Worm (Caenorhabditis elegans): Measurements from ENCODE around the gene rocf-1.

rocf-1 gene

DNA sequence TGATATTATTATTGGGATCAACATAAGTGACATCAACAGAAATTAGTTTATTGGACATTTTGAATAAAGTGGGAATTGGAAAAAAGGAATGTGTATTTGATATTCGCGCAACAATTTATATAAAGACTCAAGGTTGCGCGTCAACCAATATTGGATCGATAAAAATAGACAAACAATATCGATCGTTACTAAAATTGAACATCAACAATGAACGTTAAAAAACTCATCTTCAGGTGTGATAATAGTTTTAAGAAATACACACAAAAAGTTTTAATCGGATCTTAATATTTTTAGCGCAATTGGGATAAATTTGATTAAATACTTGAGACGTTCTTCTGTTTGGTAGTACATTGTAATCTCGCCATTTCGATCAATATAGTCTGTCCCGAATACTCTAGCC is 40.7 kb downstream of the rocf-1 start, which contains the start of gene fbxa-104:
Gene fbxa-104 (minus strand): TSS at position 83 of the 400 bp plus-strand sequence.
- TF ChIP-seq vab-7 (GFP tag; IDR thresholded peaks at IDR 0.05) (no peak), unc-62 (GFP tag; optimal IDR thresholded peaks at IDR 0.05 in 1 of 2) (peak in 1 of 2 experiments; percentile 96), unc-62 (tag; optimal IDR thresholded peaks at IDR 0.05) (no peak), daf-8 (GFP tag; IDR thresholded peaks at IDR 0.05) (no peak)

DNA sequence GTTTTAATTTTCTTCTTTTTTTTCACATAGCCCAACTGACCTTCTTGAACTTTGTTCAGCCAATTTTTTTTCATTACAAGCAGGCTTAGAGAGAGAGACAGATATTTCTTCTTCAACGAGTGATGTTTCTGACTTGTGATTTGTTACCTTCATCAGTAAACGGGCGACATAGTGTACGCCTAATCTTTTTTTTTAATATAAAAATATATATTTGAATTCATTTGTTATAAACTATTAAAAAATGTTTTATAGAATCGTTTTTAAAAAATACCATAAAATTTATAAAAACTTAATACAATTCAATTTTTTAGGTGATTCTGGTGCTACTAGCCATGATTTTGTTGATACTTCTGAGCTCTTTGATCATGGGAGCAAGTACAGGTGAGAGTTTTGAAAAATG is 46.5 kb downstream of the rocf-1 start, which contains the start of gene T06E6.10:
Gene T06E6.10 (plus strand): TSS at position 301 of the 400 bp plus-strand sequence.
- no peak for TF ChIP-seq lin-38 (GFP tag; IDR thresholded peaks at IDR 0.05)
- TF ChIP-seq ztf-7 (tag; optimal IDR thresholded peaks at IDR 0.05) = no peak
- TF ChIP-seq ceh-82 (tag; optimal IDR thresholded peaks at IDR 0.05) = no peak
- no peak for TF ChIP-seq nhr-6 (tag; optimal IDR thresholded peaks at IDR 0.05)
- no peak for TF ChIP-seq daf-8 (GFP tag; IDR thresholded peaks at IDR 0.05)
- TF ChIP-seq nhr-77 (tag; optimal IDR thresholded peaks at IDR 0.05) = no peak
- no peak for TF ChIP-seq F37D6.2 (tag; optimal IDR thresholded peaks at IDR 0.05)
- no peak for TF ChIP-seq aly-2 (tag; optimal IDR thresholded peaks at IDR 0.05)

DNA sequence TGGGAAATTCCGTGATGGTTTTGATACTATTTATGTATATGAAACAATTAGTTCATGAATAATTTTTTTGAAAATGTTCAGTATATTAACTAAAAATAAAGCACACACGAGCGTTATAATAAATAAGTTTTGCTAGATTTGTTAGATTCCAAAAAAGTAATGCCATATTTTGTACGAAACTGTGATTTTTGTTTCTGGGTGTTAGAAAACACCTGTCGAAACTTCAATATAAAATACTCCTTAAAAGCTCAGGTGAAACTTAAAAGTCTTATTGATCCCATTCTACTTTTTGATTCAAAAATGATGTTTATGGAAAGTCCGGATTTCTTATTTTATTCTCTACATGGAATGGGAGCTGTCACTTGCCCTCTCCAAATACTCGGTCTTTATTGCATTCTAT is 48.4 kb downstream of the rocf-1 start, which contains the start of gene srh-265:
Gene srh-265 (plus strand): TSS at position 301 of the 400 bp plus-strand sequence.
- TF ChIP-seq ceh-62 (tag; optimal IDR thresholded peaks at IDR 0.05) (no peak), arid-1 (GFP tag; conservative IDR thresholded peaks at IDR 0.05) (no peak), nhr-77 (tag; optimal IDR thresholded peaks at IDR 0.05) (no peak), madf-5 (GFP tag; IDR thresholded peaks at IDR 0.05) (no peak), lin-13 (GFP tag; optimal IDR thresholded peaks at IDR 0.05) (no peak), ceh-28 (tag; optimal IDR thresholded peaks at IDR 0.05) (no peak), lin-38 (GFP tag; IDR thresholded peaks at IDR 0.05) (no peak), nhr-25 (tag; optimal IDR thresholded peaks at IDR 0.05; ENCODE audit: borderline replicate concordance, insufficient read depth) (no peak), ceh-82 (tag; optimal IDR thresholded peaks at IDR 0.05) (no peak), nhr-111 (GFP tag; optimal IDR thresholded peaks at IDR 0.05) (no peak), ZK546.5 (tag; optimal IDR thresholded peaks at IDR 0.05) (no peak), nhr-102 (tag; optimal IDR thresholded peaks at IDR 0.05) (no peak), hif-1 (tag; optimal IDR thresholded peaks at IDR 0.05) (no peak), nhr-42 (GFP tag; IDR thresholded peaks at IDR 0.05) (no peak), ceh-44 (GFP tag; IDR thresholded peaks at IDR 0.05) (no peak)

DNA sequence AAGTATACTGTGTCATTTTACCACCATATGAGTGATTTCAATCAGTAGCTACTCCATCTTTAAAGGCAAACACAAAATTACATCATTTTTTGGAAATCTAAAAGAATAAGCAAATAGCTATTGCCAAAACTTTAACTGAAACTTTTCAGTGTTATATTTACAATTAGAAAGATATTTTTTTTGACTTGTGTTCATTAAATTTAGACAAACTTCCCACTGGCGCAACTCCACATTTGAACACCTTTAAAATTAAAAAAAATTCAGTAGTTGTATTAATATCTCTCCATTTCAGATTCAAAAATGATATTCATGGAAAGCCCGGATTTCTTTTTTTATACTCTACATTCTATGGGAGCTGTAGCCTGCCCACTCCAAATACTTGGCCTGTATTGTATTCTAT is 50.5 kb downstream of the rocf-1 start, which contains the start of gene srh-264:
Gene srh-264 (plus strand): TSS at position 301 of the 400 bp plus-strand sequence.
- no peak for TF ChIP-seq snpc-4 (tag; optimal IDR thresholded peaks at IDR 0.05)
- no peak for TF ChIP-seq rbr-2 (tag; optimal IDR thresholded peaks at IDR 0.05)
- TF ChIP-seq skn-1 (tag; optimal IDR thresholded peaks at IDR 0.05) = no peak
- TF ChIP-seq ztf-11 (tag; optimal IDR thresholded peaks at IDR 0.05) = no peak
- TF ChIP-seq madf-9 (GFP tag; conservative IDR thresholded peaks at IDR 0.05) = no peak
- TF ChIP-seq ceh-28 (tag; optimal IDR thresholded peaks at IDR 0.05) = no peak
- no peak for TF ChIP-seq hlh-11 (tag; optimal IDR thresholded peaks at IDR 0.05)
- TF ChIP-seq ceh-32 (tag; optimal IDR thresholded peaks at IDR 0.05; ENCODE audit: poor library complexity) = no peak
- TF ChIP-seq snpc-1.2 (GFP tag; IDR thresholded peaks at IDR 0.05) = no peak
- no peak for TF ChIP-seq tag-97 (GFP tag; IDR thresholded peaks at IDR 0.05)
- no peak for TF ChIP-seq spr-1 (tag; optimal IDR thresholded peaks at IDR 0.05)
- TF ChIP-seq daf-8 (GFP tag; IDR thresholded peaks at IDR 0.05) = no peak
- no peak for TF ChIP-seq fos-1 (tag; optimal IDR thresholded peaks at IDR 0.05)
- TF ChIP-seq lin-15B (tag; optimal IDR thresholded peaks at IDR 0.05) = no peak
- no peak for TF ChIP-seq dmd-6 (GFP tag; IDR thresholded peaks at IDR 0.05)
- no peak for TF ChIP-seq dpl-1 (GFP tag; optimal IDR thresholded peaks at IDR 0.05)
- TF ChIP-seq Y75B8A.6 (GFP tag; IDR thresholded peaks at IDR 0.05) = no peak
- no peak for TF ChIP-seq unc-62 (GFP tag; optimal IDR thresholded peaks at IDR 0.05 in 1 of 2)
- TF ChIP-seq unc-62 (tag; optimal IDR thresholded peaks at IDR 0.05) = no peak
- TF ChIP-seq sdz-12 (GFP tag; optimal IDR thresholded peaks at IDR 0.05) = no peak
- no peak for TF ChIP-seq D1046.2 (GFP tag; IDR thresholded peaks at IDR 0.05)
